Worm (Caenorhabditis elegans) whole organism, young adult: ENCODE results near the gene orc-4.

Source experiments
- B0035.1 ChIP-seq: sonication (generic microtip); optimal IDR thresholded peaks from 2 replicates; lab custom pipeline; 2016; ENCODE audit warnings: missing genetic modification characterization, mild to moderate bottlenecking, missing compliant biosample characterization, missing genotype, missing genetic modification reagents
- Y95B8A.8 ChIP-seq: fragments of 200-800 bp; sonication (Bioruptor generic); IDR thresholded peaks from 2 replicates; pipeline ENCODE4 v1.3.6; 2022; ENCODE audit warnings: missing genetic modification reagents, missing genetic modification characterization, missing compliant biosample characterization
- atf-7 ChIP-seq: sonication (generic microtip); optimal IDR thresholded peaks from 2 replicates; lab custom pipeline; 2017; ENCODE audit warnings: mild to moderate bottlenecking, missing genetic modification characterization, missing compliant biosample characterization
- ceh-100 ChIP-seq: fragments of 200-800 bp; sonication (Bioruptor generic); IDR thresholded peaks from 2 replicates; pipeline ENCODE4 v1.3.6; 2022; ENCODE audit warnings: missing genetic modification reagents, missing genetic modification characterization, missing compliant biosample characterization
- dpl-1 ChIP-seq: fragments of 150-350 bp; optimal IDR thresholded peaks from 2 replicates; lab custom pipeline; 2014; ENCODE audit warnings: missing biosample characterization, missing genetic modification reagents, missing genetic modification characterization
- pha-4 ChIP-seq: fragments of 150-350 bp; sonication (generic microtip); optimal IDR thresholded peaks from 2 replicates; lab custom pipeline; 2014; ENCODE audit warnings: missing biosample characterization, missing genetic modification reagents, missing genetic modification characterization
- unc-62 ChIP-seq: fragments of 150-350 bp; optimal IDR thresholded peaks from 2 replicates; lab custom pipeline; 2014; ENCODE audit warnings: missing biosample characterization, missing genetic modification reagents, missing genetic modification characterization

- TF ChIP-seq dpl-1 (no peak), Y95B8A.8 (no peak), B0035.1 (tag; lab: Kevin White, UChicago) (no peak), pha-4 (no peak), unc-62 (GFP tag; lab: Kevin White, UChicago) (no peak), atf-7 (no peak), ceh-100 (no peak)
Observed at ce11 chrIII:10652833-10653232, 6.9 kb downstream of the orc-4 start.
